Fruit fly (Drosophila melanogaster) whole organism, pupa: Measurements from ENCODE around the gene CG13055.
A peak's percentile ranks its signal among the peaks of the same experiment; 100 is the strongest.

Experiments
- CG10348 ChIP-seq: fragments of 200-800 bp; sonication (Bioruptor generic); IDR thresholded peaks from 2 replicates; pipeline ENCODE4 v1.3.6; 2022; ENCODE audit warnings: missing biosample characterization, missing genetic modification characterization
- CG12605 ChIP-seq: fragments of 200-800 bp; sonication (Bioruptor generic); IDR thresholded peaks from 2 replicates; pipeline ENCODE4 v1.3.6; 2022; ENCODE audit warnings: missing biosample characterization, missing genetic modification characterization
- CG13204 ChIP-seq: fragments of 200-800 bp; sonication (Bioruptor generic); optimal IDR thresholded peaks from 2 replicates; lab custom pipeline; 2018; ENCODE audit warnings: missing biosample characterization, mild to moderate bottlenecking, missing genetic modification characterization, moderate library complexity
- CG14655 ChIP-seq: fragments of 200-800 bp; sonication (Bioruptor generic); optimal IDR thresholded peaks from 3 replicates; lab custom pipeline; 2017; ENCODE audit warnings: mild to moderate bottlenecking, missing biosample characterization, missing genetic modification reagents, missing genetic modification characterization
- CG15710 ChIP-seq: fragments of 200-800 bp; sonication (Bioruptor generic); optimal IDR thresholded peaks from 2 replicates; lab custom pipeline; 2018; ENCODE audit warnings: missing biosample characterization, mild to moderate bottlenecking, missing genetic modification characterization, moderate library complexity
- CG17806 ChIP-seq: fragments of 200-800 bp; sonication (Bioruptor generic); optimal IDR thresholded peaks from 2 replicates; lab custom pipeline; 2018; ENCODE audit warnings: missing biosample characterization, mild to moderate bottlenecking, missing genetic modification characterization, moderate library complexity
- CG32121 ChIP-seq: fragments of 200-800 bp; sonication (Bioruptor generic); IDR thresholded peaks from 2 replicates; pipeline ENCODE4 v1.3.6; 2022; ENCODE audit warnings: missing biosample characterization, missing genetic modification characterization
- CG34367 ChIP-seq: fragments of 200-800 bp; sonication (Bioruptor generic); optimal IDR thresholded peaks from 2 replicates; lab custom pipeline; 2018; ENCODE audit warnings: missing biosample characterization, mild to moderate bottlenecking, missing genetic modification characterization
- CG4496 ChIP-seq: fragments of 200-800 bp; sonication (Bioruptor generic); IDR thresholded peaks from 3 replicates; pipeline ENCODE4 v1.3.6; 2022; ENCODE audit warnings: missing biosample characterization, missing genetic modification characterization
- CG8159 ChIP-seq: fragments of 200-800 bp; sonication (Bioruptor generic); optimal IDR thresholded peaks from 3 replicates; lab custom pipeline; 2018; ENCODE audit warnings: missing biosample characterization, mild to moderate bottlenecking, missing genetic modification characterization, moderate library complexity
- CG8301 ChIP-seq: fragments of 200-800 bp; sonication (Bioruptor generic); optimal IDR thresholded peaks from 2 replicates; lab custom pipeline; 2018; ENCODE audit warnings: missing biosample characterization, mild to moderate bottlenecking, missing genetic modification characterization
- CG9948 ChIP-seq: fragments of 200-800 bp; sonication (Bioruptor generic); optimal IDR thresholded peaks from 2 replicates; lab custom pipeline; 2018; ENCODE audit warnings: missing biosample characterization, mild to moderate bottlenecking, missing genetic modification characterization, moderate library complexity
- D1 ChIP-seq: fragments of 200-800 bp; sonication (Bioruptor generic); optimal IDR thresholded peaks from 2 replicates; lab custom pipeline; 2018; ENCODE audit warnings: missing biosample characterization, mild to moderate bottlenecking, missing genetic modification characterization, moderate library complexity
- EcR ChIP-seq: fragments of 200-800 bp; sonication (Bioruptor generic); optimal IDR thresholded peaks from 3 replicates; lab custom pipeline; 2019; ENCODE audit warnings: missing biosample characterization, missing genetic modification characterization, mild to moderate bottlenecking, moderate library complexity, missing genetic modification reagents
- Ets98B ChIP-seq: fragments of 200-800 bp; sonication (Bioruptor generic); IDR thresholded peaks from 2 replicates; pipeline ENCODE4 v1.3.6; 2022; ENCODE audit warnings: missing biosample characterization, missing genetic modification characterization
- Pif1A ChIP-seq: fragments of 200-800 bp; sonication (Bioruptor generic); optimal IDR thresholded peaks from 3 replicates; lab custom pipeline; 2016; ENCODE audit warnings: missing biosample characterization, missing genetic modification characterization
- Pif1B ChIP-seq: fragments of 200-800 bp; sonication (Bioruptor generic); optimal IDR thresholded peaks from 3 replicates; lab custom pipeline; 2016; ENCODE audit warnings: missing biosample characterization, missing genetic modification characterization
- Snoo ChIP-seq: fragments of 200-800 bp; sonication (Bioruptor generic); optimal IDR thresholded peaks from 3 replicates; lab custom pipeline; 2017; ENCODE audit warnings: missing biosample characterization, mild to moderate bottlenecking, missing genetic modification characterization, inconsistent platforms
- fd96Ca ChIP-seq: fragments of 200-800 bp; sonication (Bioruptor generic); IDR thresholded peaks from 3 replicates; pipeline ENCODE4 v1.3.6; 2022; ENCODE audit warnings: missing biosample characterization, missing genetic modification characterization
- gl ChIP-seq: fragments of 200-800 bp; sonication (Bioruptor generic); optimal IDR thresholded peaks from 2 replicates; lab custom pipeline; 2018; ENCODE audit warnings: missing biosample characterization, mild to moderate bottlenecking, missing genetic modification characterization
- rn ChIP-seq: fragments of 200-800 bp; sonication (Bioruptor generic); IDR thresholded peaks from 2 replicates; pipeline ENCODE4 v1.3.6; 2022; ENCODE audit warnings: missing biosample characterization, missing genetic modification characterization

CG13055 gene

DNA sequence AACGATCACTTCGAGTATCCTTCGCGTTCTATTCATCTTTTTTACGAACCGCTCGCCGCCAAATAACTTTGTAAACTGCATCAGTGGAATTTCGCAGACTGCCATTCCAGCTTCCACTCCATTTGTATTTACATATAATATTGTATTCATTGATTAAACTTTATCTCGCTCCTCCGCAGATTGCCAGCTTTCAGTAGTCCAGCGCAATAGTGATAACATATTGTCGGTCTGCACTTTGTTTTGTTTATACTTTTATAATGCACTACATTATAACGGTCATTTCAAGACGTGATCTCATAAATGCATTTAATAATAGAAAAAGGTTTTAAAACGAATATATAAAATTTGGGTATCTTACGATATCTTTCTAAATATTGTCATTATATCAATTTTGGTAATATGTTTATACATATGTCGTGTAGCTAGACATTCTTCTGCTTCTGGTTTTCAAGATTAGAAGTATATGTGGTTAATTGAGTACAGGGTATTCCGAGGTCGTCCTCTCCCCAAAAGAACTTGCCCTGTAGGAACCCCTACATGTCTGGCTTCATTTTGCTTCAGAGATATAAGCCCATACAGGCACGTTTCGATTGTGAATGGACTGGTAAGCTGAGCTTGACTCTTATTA, 16.1 kb upstream of the CG13055 start, which contains the start of gene CG4950:
Gene CG4950, minus strand, starts transcription at position 51 of the 628 bp plus-strand sequence.
- no peak for TF ChIP-seq fd96Ca (GFP tag; lab: Robert Waterston, UW)
- no peak; the same call in 2 of the 3 replicates for TF ChIP-seq CG4496 (GFP tag; lab: Robert Waterston, UW)
- TF ChIP-seq CG15710 (tag; lab: Kevin White, UChicago): peak; percentile 73
- TF ChIP-seq CG14655 (GFP tag; lab: Kevin White, UChicago): peak; percentile 65
- peak; percentile 12 for TF ChIP-seq gl (tag; lab: Kevin White, UChicago)
- no peak for TF ChIP-seq Ets98B (GFP tag; lab: Robert Waterston, UW)
- peak; percentile 57 for TF ChIP-seq CG17806 (tag; lab: Kevin White, UChicago)
- TF ChIP-seq CG13204 (GFP tag; lab: Kevin White, UChicago): no peak
- TF ChIP-seq D1 (tag; lab: Kevin White, UChicago): no peak
- TF ChIP-seq Pif1B (GFP tag; lab: Kevin White, UChicago): peak; percentile 10
- TF ChIP-seq CG12605: no peak
- no peak for TF ChIP-seq CG32121 (GFP tag; lab: Robert Waterston, UW)
- TF ChIP-seq Snoo (tag; lab: Kevin White, UChicago): no peak
- TF ChIP-seq CG8301 (tag; lab: Kevin White, UChicago): peak; percentile 45
- peak; percentile 53 for TF ChIP-seq CG9948 (tag; lab: Kevin White, UChicago)
- no peak for TF ChIP-seq EcR (GFP tag; lab: Kevin White, UChicago)
- no peak for TF ChIP-seq rn
- peak; percentile 45 for TF ChIP-seq CG34367 (tag; lab: Kevin White, UChicago)
- peak; percentile 75 for TF ChIP-seq CG8159
- TF ChIP-seq CG10348 (GFP tag; lab: Robert Waterston, UW): no peak
- peak; percentile 22 for TF ChIP-seq Pif1A (GFP tag; lab: Kevin White, UChicago)

DNA sequence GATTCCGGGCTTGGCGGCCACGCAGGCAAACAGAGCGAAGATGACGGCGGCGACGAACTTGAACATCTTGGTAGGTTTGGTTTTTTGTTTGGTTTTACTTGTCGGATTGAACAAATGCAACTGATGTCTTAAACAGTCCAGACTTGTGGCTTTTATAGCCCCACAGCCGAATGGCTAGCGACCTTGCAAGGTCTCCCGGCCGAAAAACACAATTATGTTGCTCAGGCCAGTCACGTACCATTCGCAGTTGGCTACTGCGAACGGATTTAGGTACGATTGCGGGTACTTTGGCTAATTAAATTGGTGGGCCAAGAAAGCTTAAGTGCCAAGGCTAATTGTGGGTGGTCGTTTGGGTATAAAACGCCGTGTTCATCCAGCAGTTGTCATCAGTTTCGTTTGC, 12.8 kb upstream of the CG13055 start, which contains the start of the genes CG13051 and CG13069:
Gene CG13051, minus strand, starts transcription at position 101 of the 400 bp plus-strand sequence.
Gene CG13069, plus strand, starts transcription at position 386 of the 400 bp plus-strand sequence.
- TF ChIP-seq gl (tag; lab: Kevin White, UChicago) (no peak), Pif1B (GFP tag; lab: Kevin White, UChicago) (no peak), CG14655 (GFP tag; lab: Kevin White, UChicago) (no peak), CG12605 (no peak), CG9948 (tag; lab: Kevin White, UChicago) (no peak), CG10348 (GFP tag; lab: Robert Waterston, UW) (no peak), CG8301 (tag; lab: Kevin White, UChicago) (no peak), fd96Ca (GFP tag; lab: Robert Waterston, UW) (no peak), CG17806 (tag; lab: Kevin White, UChicago) (no peak), Pif1A (GFP tag; lab: Kevin White, UChicago) (no peak), CG32121 (GFP tag; lab: Robert Waterston, UW) (no peak), rn (no peak), CG34367 (tag; lab: Kevin White, UChicago) (no peak)

DNA sequence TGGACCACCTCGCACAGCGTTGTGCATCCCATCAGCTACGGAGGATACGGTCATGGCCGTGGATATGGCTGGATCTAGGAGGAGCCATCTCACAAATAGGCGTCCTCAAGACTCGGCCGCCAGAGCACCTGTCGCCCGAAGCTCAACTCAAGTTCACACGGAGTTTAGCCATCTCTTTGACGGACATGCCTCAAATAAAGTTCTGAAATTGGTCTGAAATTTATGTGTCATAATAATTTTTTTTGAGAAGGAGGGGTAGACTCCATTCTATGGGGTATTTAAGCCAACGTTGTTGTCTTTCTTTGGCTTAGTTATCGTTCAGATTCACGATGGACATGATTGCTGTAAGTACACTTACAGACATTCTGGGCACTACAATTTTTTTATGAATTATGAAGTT, 10.9 kb upstream of the CG13055 start, which contains the start of gene CG13070:
Gene CG13070, plus strand, starts transcription at position 301 of the 400 bp plus-strand sequence.
- TF ChIP-seq CG12605 (no peak), CG9948 (tag; lab: Kevin White, UChicago) (no peak), Ets98B (GFP tag; lab: Robert Waterston, UW) (no peak), gl (tag; lab: Kevin White, UChicago) (no peak), Snoo (tag; lab: Kevin White, UChicago) (no peak), Pif1B (GFP tag; lab: Kevin White, UChicago) (no peak), CG8159 (no peak), CG14655 (GFP tag; lab: Kevin White, UChicago) (no peak), rn (no peak), EcR (GFP tag; lab: Kevin White, UChicago) (no peak), D1 (tag; lab: Kevin White, UChicago) (no peak), CG8301 (tag; lab: Kevin White, UChicago) (no peak), fd96Ca (GFP tag; lab: Robert Waterston, UW) (no peak), CG4496 (GFP tag; lab: Robert Waterston, UW) (no peak)

DNA sequence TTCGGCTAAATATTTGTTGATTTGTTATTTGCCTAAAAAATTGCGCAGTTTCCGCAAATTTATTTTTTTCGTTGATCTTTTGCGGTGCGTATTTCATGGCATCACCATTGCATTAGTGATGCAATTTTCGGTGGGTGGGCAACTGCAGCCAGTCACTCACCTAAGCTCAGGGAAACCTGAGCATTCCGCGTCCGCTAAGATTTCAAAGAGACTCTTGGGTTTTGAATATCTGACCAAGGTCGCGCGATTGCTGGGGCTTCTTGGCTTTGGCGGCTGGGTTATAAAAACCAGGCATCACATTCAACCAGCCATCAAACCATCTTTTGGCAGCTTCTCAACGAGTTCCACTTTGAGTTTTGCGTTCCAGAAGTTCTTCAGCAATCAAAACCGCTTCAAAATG, 10.3 kb upstream of the CG13055 start, which contains the start of gene CG13071:
Gene CG13071, plus strand, starts transcription at position 301 of the 400 bp plus-strand sequence.
- no peak for TF ChIP-seq CG14655 (GFP tag; lab: Kevin White, UChicago)
- TF ChIP-seq CG15710 (tag; lab: Kevin White, UChicago): no peak
- TF ChIP-seq fd96Ca (GFP tag; lab: Robert Waterston, UW): no peak
- TF ChIP-seq Pif1A (GFP tag; lab: Kevin White, UChicago): no peak
- no peak for TF ChIP-seq CG12605
- no peak for TF ChIP-seq EcR (GFP tag; lab: Kevin White, UChicago)
- no peak for TF ChIP-seq Pif1B (GFP tag; lab: Kevin White, UChicago)

DNA sequence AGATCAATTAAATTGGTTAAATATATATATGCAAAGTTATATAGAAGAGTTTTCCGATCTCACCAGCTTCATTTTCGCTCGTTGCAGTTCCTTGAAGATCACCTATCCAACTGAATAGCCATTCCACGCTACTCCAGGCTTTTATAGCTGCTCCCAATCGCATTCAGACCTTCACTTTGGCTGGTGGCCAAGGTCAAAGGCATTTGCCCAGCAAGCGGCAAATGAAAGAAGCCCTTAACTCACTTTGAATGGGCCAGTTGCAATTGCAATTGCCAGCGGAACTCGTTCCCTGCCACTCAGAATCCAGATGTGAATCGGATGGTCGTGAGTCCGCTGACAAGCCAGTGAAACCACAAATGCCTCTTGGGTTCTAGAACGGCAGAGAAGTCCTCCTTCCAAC, 9.3 kb upstream of the CG13055 start, which contains the start of gene CG34247:
Gene CG34247, minus strand, starts transcription at position 101 of the 400 bp plus-strand sequence.
- TF ChIP-seq EcR (GFP tag; lab: Kevin White, UChicago) (peak; percentile 15), CG32121 (GFP tag; lab: Robert Waterston, UW) (no peak)
- TF ChIP-seq, all 21 proteins: peak for 1

DNA sequence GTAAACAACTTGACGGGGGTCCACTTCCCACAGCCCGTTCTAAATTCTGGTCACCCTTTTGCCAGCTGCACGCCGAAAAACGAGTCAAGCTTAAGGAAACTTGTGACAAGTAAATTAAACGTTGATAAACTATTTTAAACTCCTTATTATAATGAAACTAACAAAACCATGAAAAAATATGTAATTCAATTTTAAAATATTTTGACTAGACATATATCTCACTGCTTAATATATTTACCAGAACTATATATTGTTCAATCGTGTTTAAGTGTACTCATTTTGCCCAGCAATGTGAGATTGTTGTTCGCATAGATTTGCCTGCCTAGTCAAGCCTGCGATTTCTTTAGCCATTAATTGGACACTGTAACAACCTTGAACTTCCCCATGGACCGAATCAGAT, 7.4 kb upstream of the CG13055 start, which contains the start of gene CG13053:
Gene CG13053, minus strand, starts transcription at position 171 of the 400 bp plus-strand sequence.
- no peak for TF ChIP-seq CG4496 (GFP tag; lab: Robert Waterston, UW)
- no peak for TF ChIP-seq CG32121 (GFP tag; lab: Robert Waterston, UW)
- no peak for TF ChIP-seq CG8301 (tag; lab: Kevin White, UChicago)
- peak; percentile 79 for TF ChIP-seq CG9948 (tag; lab: Kevin White, UChicago)
- TF ChIP-seq Ets98B (GFP tag; lab: Robert Waterston, UW): no peak
- peak; percentile 82 for TF ChIP-seq EcR (GFP tag; lab: Kevin White, UChicago)
- TF ChIP-seq CG14655 (GFP tag; lab: Kevin White, UChicago): peak; percentile 57
- no peak for TF ChIP-seq rn
- TF ChIP-seq CG13204 (GFP tag; lab: Kevin White, UChicago): peak; percentile 31
- peak; percentile 76 for TF ChIP-seq CG15710 (tag; lab: Kevin White, UChicago)
- TF ChIP-seq D1 (tag; lab: Kevin White, UChicago): peak; percentile 5
- no peak for TF ChIP-seq CG10348 (GFP tag; lab: Robert Waterston, UW)
- TF ChIP-seq Snoo (tag; lab: Kevin White, UChicago): no peak
- peak; percentile 82 for TF ChIP-seq CG8159
- TF ChIP-seq Pif1B (GFP tag; lab: Kevin White, UChicago): peak; percentile 50
- TF ChIP-seq fd96Ca (GFP tag; lab: Robert Waterston, UW): no peak
- peak; percentile 41 for TF ChIP-seq gl (tag; lab: Kevin White, UChicago)
- TF ChIP-seq CG12605: no peak
- peak; percentile 84 for TF ChIP-seq CG17806 (tag; lab: Kevin White, UChicago)
- peak; percentile 70 for TF ChIP-seq CG34367 (tag; lab: Kevin White, UChicago)
- peak; percentile 27 for TF ChIP-seq Pif1A (GFP tag; lab: Kevin White, UChicago)
